Worm (Caenorhabditis elegans): Measurements from ENCODE around the gene math-49.

The math-49 gene

DNA sequence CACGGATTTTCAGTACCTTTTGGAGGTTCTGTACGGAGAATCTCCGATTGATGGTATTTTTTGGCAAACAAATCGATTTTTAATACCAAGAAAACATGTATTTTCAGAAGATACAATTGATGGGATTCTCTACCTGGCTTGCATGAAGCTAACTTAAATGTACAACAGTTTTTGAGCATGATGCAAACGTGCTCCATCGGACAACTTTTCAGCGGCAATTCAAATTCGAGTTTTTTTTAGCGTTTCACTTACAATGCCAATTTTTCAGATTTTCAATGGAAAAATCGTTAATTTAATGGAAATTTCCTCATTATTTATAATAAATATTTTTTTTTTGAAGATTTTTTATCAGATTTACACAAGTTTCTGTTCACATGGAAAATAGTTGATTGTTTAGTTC lies 26.9 kb downstream of the math-49 start:
- TF ChIP-seq efl-1 (GFP tag; optimal IDR thresholded peaks at IDR 0.05) (peak; percentile 19), bed-1 (GFP tag; IDR thresholded peaks at IDR 0.05) (no peak), ZK185.1 (tag; optimal IDR thresholded peaks at IDR 0.05; ENCODE audit: poor library complexity, severe bottlenecking) (no peak), nhr-90 (tag; optimal IDR thresholded peaks at IDR 0.05) (no peak), snpc-1.1 (tag; optimal IDR thresholded peaks at IDR 0.05; ENCODE audit: insufficient read depth) (no peak), Y79H2A.3 (GFP tag; conservative IDR thresholded peaks at IDR 0.05) (no peak)

DNA sequence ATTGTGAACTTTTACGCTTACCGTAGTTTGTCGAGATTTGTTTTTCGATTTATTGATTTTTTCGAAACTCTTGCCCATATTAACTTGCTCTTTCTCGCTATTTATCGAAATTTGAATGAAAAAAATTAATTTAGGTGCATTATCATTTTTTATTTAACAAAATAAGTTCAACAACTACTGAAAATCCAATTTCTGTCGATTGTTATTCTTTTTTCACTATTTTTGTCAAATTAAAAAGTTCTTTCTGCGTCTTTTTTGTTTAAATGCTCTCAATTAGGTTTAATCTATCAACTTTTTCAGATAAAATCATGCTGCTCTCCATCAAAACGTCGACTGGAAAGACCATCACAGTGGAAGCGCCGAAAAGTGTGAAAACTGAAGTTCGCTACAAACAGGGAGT lies 29.3 kb downstream of the math-49 start, which contains the start of gene F52C6.2:
TSS of gene F52C6.2 (plus strand) at position 301 of the 400 bp plus-strand sequence.
- no peak for TF ChIP-seq nhr-120 (GFP tag; IDR thresholded peaks at IDR 0.05)
- no peak for TF ChIP-seq unc-62 (GFP tag; optimal IDR thresholded peaks at IDR 0.05)
- TF ChIP-seq ztf-18 (tag; optimal IDR thresholded peaks at IDR 0.05), result no peak
- no peak for TF ChIP-seq lin-40 (tag; optimal IDR thresholded peaks at IDR 0.05)
- TF ChIP-seq him-1 (tag; optimal IDR thresholded peaks at IDR 0.05), result no peak
- TF ChIP-seq F37B4.10 (GFP tag; IDR thresholded peaks at IDR 0.05), result no peak
- no peak for TF ChIP-seq dpff-1 (tag; optimal IDR thresholded peaks at IDR 0.05)
- no peak for TF ChIP-seq sptf-2 (GFP tag; optimal IDR thresholded peaks at IDR 0.05)

DNA sequence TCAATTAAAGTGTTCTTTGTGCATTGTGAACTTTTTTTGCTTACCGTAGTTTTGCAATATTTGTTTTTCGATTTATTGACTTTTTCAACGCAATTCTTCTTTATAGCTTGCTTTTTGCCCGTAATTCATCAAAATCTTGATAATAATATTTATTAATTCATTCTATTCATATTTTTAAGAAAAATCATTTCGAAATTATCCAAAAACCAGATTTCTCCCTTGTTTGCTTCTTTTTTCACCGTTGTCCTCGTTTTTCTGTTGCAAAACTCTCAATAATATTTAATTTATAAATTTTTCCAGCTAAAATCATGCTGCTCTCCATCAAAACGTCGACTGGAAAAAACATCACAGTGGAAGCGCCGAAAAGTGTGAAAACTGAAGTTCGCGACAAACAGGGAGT lies 31.0 kb downstream of the math-49 start, which contains the start of gene F52C6.3:
TSS of gene F52C6.3 (plus strand) at position 301 of the 400 bp plus-strand sequence.
- TF ChIP-seq snpc-1.3 (tag; optimal IDR thresholded peaks at IDR 0.05; ENCODE audit: insufficient read depth) (no peak), pbrm-1 (GFP tag; IDR thresholded peaks at IDR 0.05) (no peak), lsl-1 (GFP tag; optimal IDR thresholded peaks at IDR 0.05) (peak; percentile 51)

ce11 chrII:1922665-1923187 lies 32.7 kb downstream of the math-49 start, which contains the start of the genes bath-2 and F52C6.4:
Gene bath-2 (minus strand): TSS chrII:1922765.
Gene F52C6.4 (plus strand): TSS chrII:1923137.
- TF ChIP-seq madf-6 (GFP tag; IDR thresholded peaks at IDR 0.05) (peak; percentile 44; the same call in 1 of the 2 replicates), lsy-27 (tag; optimal IDR thresholded peaks at IDR 0.05; ENCODE audit: borderline replicate concordance, insufficient read depth) (no peak), lsl-1 (GFP tag; optimal IDR thresholded peaks at IDR 0.05) (peak; percentile 84)

DNA sequence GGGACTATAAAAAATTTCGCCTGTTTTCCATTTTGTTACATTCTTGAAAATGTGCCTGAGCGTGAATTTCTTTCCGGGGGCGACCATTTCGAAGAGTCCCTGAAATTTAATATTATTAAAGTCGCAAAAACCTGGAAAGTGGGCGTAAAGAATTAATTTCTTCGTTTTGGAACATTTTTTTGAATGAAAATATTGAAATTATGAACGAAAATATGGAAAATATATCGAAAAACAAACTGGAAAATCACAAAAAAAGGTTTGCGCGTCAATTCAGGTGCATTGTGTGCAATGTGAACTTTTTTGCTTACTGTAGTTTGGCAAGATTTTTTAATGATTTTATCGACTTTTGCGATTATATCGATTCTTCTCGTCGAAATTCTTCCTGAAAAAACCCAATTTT lies 34.5 kb downstream of the math-49 start, which contains the start of gene bath-7:
TSS of gene bath-7 (minus strand) at position 101 of the 400 bp plus-strand sequence.
- TF ChIP-seq bed-2 (GFP tag; IDR thresholded peaks at IDR 0.05) (no peak), ztf-28 (GFP tag; IDR thresholded peaks at IDR 0.05) (no peak), ceh-100 (GFP tag; IDR thresholded peaks at IDR 0.05) (no peak), lsl-1 (GFP tag; optimal IDR thresholded peaks at IDR 0.05) (peak; percentile 52)

ce11 chrII:1917862-1918261 lies 37.6 kb downstream of the math-49 start, which contains the start of gene bath-4:
Gene bath-4 (minus strand): TSS chrII:1917962.
- TF ChIP-seq lag-1 (GFP tag; IDR thresholded peaks at IDR 0.05) (no peak), lsl-1 (GFP tag; optimal IDR thresholded peaks at IDR 0.05) (peak; percentile 33), hlh-12 (tag; optimal IDR thresholded peaks at IDR 0.05) (no peak)

- TF ChIP-seq ceh-40 (GFP tag; IDR thresholded peaks at IDR 0.05) (no peak), nhr-27 (tag; optimal IDR thresholded peaks at IDR 0.05) (no peak), B0019.2 (GFP tag; conservative IDR thresholded peaks at IDR 0.05) (no peak), F39B2.1 (GFP tag; IDR thresholded peaks at IDR 0.05) (no peak), F37B4.10 (GFP tag; IDR thresholded peaks at IDR 0.05) (no peak), snpc-1.1 (tag; optimal IDR thresholded peaks at IDR 0.05; ENCODE audit: insufficient read depth) (no peak), F49E8.2 (tag; optimal IDR thresholded peaks at IDR 0.05; ENCODE audit: insufficient read depth) (no peak)
These were observed 42.7 kb downstream of the math-49 start, which contains the start of gene math-31 for ce11 chrII:1912741-1913140. Gene math-31 (minus strand): TSS chrII:1912841.
